Fruit fly (Drosophila melanogaster) whole organism, embryonic: Measurements from ENCODE around the gene Setx.

Experiments used
- B-H2 ChIP-seq: fragments of 200-800 bp; sonication (Bioruptor generic); optimal IDR thresholded peaks from 2 replicates; lab custom pipeline; 2018; ENCODE audit warnings: missing biosample characterization, mild to moderate bottlenecking, missing genetic modification characterization
- Bgb ChIP-seq: fragments of 200-800 bp; sonication (Bioruptor generic); IDR thresholded peaks from 2 replicates; pipeline ENCODE4 v1.3.6; 2022; ENCODE audit warnings: missing biosample characterization, missing genetic modification characterization; ENCODE audit not compliant: partially characterized antibody
- CG10209 ChIP-seq: fragments of 200-800 bp; sonication (Bioruptor generic); optimal IDR thresholded peaks from 3 replicates; lab custom pipeline; 2017; ENCODE audit warnings: missing biosample characterization, mild to moderate bottlenecking, missing genetic modification characterization, missing genetic modification reagents
- CG10274 ChIP-seq: fragments of 200-800 bp; sonication (Bioruptor generic); optimal IDR thresholded peaks from 3 replicates; lab custom pipeline; 2017; ENCODE audit warnings: missing biosample characterization, mild to moderate bottlenecking, missing genetic modification characterization
- CG11723 ChIP-seq: fragments of 200-800 bp; sonication (Bioruptor generic); optimal IDR thresholded peaks from 2 replicates; lab custom pipeline; 2017; ENCODE audit warnings: missing biosample characterization, mild to moderate bottlenecking, missing genetic modification characterization
- CG12104 ChIP-seq: fragments of 200-800 bp; sonication (Bioruptor generic); optimal IDR thresholded peaks from 3 replicates; lab custom pipeline; 2016; ENCODE audit warnings: missing biosample characterization, missing genetic modification characterization
- CG14965 ChIP-seq: fragments of 200-800 bp; sonication (Bioruptor generic); optimal IDR thresholded peaks from 2 replicates; lab custom pipeline; 2016; ENCODE audit warnings: missing biosample characterization, missing genetic modification characterization, borderline replicate concordance
- CG1529 ChIP-seq: fragments of 200-800 bp; sonication (Bioruptor generic); optimal IDR thresholded peaks from 3 replicates; lab custom pipeline; 2018; ENCODE audit warnings: missing biosample characterization, missing genetic modification characterization
- CG1603 ChIP-seq: fragments of 200-800 bp; sonication (Bioruptor generic); optimal IDR thresholded peaks from 2 replicates; lab custom pipeline; 2019; ENCODE audit warnings: missing biosample characterization, mild to moderate bottlenecking, missing genetic modification characterization, moderate library complexity
- CG17359 ChIP-seq: fragments of 200-800 bp; sonication (Bioruptor generic); optimal IDR thresholded peaks from 3 replicates; lab custom pipeline; 2018; ENCODE audit warnings: missing biosample characterization, mild to moderate bottlenecking, missing genetic modification characterization, moderate library complexity
- CG17612 ChIP-seq: fragments of 200-800 bp; sonication (Bioruptor generic); IDR thresholded peaks from 2 replicates; pipeline ENCODE4 v1.3.6; 2022; ENCODE audit warnings: missing biosample characterization, missing genetic modification characterization
- CG17802 ChIP-seq: fragments of 200-800 bp; sonication (Bioruptor generic); optimal IDR thresholded peaks from 2 replicates; lab custom pipeline; 2018; ENCODE audit warnings: missing biosample characterization, mild to moderate bottlenecking, missing genetic modification characterization, moderate library complexity
- CG17912 ChIP-seq: fragments of 200-800 bp; sonication (Bioruptor generic); optimal IDR thresholded peaks from 2 replicates; lab custom pipeline; 2018; ENCODE audit warnings: missing biosample characterization, mild to moderate bottlenecking, missing genetic modification characterization
- CG3065 ChIP-seq: fragments of 200-800 bp; sonication (Bioruptor generic); optimal IDR thresholded peaks from 2 replicates; lab custom pipeline; 2016; ENCODE audit warnings: missing biosample characterization, missing genetic modification characterization
- CG32532 ChIP-seq: fragments of 200-800 bp; sonication (Bioruptor generic); IDR thresholded peaks from 2 replicates; pipeline ENCODE4 v1.3.6; 2022; ENCODE audit warnings: missing biosample characterization, missing genetic modification characterization
- CG33557 ChIP-seq: fragments of 200-800 bp; sonication (Bioruptor generic); optimal IDR thresholded peaks from 2 replicates; lab custom pipeline; 2019; ENCODE audit warnings: missing biosample characterization, mild to moderate bottlenecking, missing genetic modification characterization, moderate library complexity
- CG43689 ChIP-seq: fragments of 200-800 bp; sonication (Bioruptor generic); IDR thresholded peaks from 2 replicates; pipeline ENCODE4 v1.3.6; 2022; ENCODE audit warnings: missing biosample characterization, missing genetic modification characterization
- CG4707 ChIP-seq: fragments of 200-800 bp; sonication (Bioruptor generic); optimal IDR thresholded peaks from 2 replicates; lab custom pipeline; 2018; ENCODE audit warnings: missing biosample characterization, mild to moderate bottlenecking, missing genetic modification characterization, moderate library complexity
- CG5180 ChIP-seq: fragments of 200-800 bp; sonication (Bioruptor generic); optimal IDR thresholded peaks from 3 replicates; lab custom pipeline; 2017; ENCODE audit warnings: missing biosample characterization, missing genetic modification characterization, mild to moderate bottlenecking, moderate library complexity, missing genetic modification reagents
- CG5245 ChIP-seq: fragments of 200-800 bp; sonication (Bioruptor generic); optimal IDR thresholded peaks from 3 replicates; lab custom pipeline; 2016; ENCODE audit warnings: missing biosample characterization, missing genetic modification characterization
- CG7357 ChIP-seq: fragments of 200-800 bp; sonication (Bioruptor generic); IDR thresholded peaks from 3 replicates; pipeline ENCODE4 v1.3.6; 2022; ENCODE audit warnings: missing biosample characterization, missing genetic modification characterization
- CG7839 ChIP-seq: fragments of 200-800 bp; sonication (Bioruptor generic); optimal IDR thresholded peaks from 3 replicates; lab custom pipeline; 2018; ENCODE audit warnings: missing biosample characterization, mild to moderate bottlenecking, missing genetic modification characterization, moderate library complexity
- CG8089 ChIP-seq: fragments of 200-800 bp; sonication (Bioruptor generic); optimal IDR thresholded peaks from 3 replicates; lab custom pipeline; 2016; ENCODE audit warnings: missing biosample characterization, missing genetic modification characterization
- CG9215 ChIP-seq: fragments of 200-800 bp; sonication (Bioruptor generic); IDR thresholded peaks from 2 replicates; pipeline ENCODE4 v1.3.6; 2022; ENCODE audit warnings: missing biosample characterization, missing genetic modification characterization
- CG9932 ChIP-seq: fragments of 200-800 bp; sonication (Bioruptor generic); IDR thresholded peaks from 2 replicates; pipeline ENCODE4 v1.3.6; 2022; ENCODE audit warnings: missing biosample characterization, missing genetic modification characterization
- Dek ChIP-seq: fragments of 200-800 bp; sonication (Bioruptor generic); optimal IDR thresholded peaks from 3 replicates; lab custom pipeline; 2019; ENCODE audit warnings: missing biosample characterization, mild to moderate bottlenecking, missing genetic modification characterization, moderate library complexity
- Ets65A ChIP-seq: fragments of 200-800 bp; sonication (Bioruptor generic); peaks from one replicate; lab custom pipeline; 2016; ENCODE audit warnings: missing biosample characterization, missing genetic modification characterization
- Gsc ChIP-seq: fragments of 200-800 bp; sonication (Bioruptor generic); IDR thresholded peaks from 2 replicates; pipeline ENCODE4 v1.3.6; 2022; ENCODE audit warnings: missing biosample characterization, missing genetic modification characterization
- Lim3 ChIP-seq: fragments of 200-800 bp; sonication (Bioruptor generic); IDR thresholded peaks from 2 replicates; pipeline ENCODE4 v1.3.6; 2022; ENCODE audit warnings: missing biosample characterization, missing genetic modification characterization
- Max ChIP-seq: fragments of 200-800 bp; sonication (Bioruptor generic); optimal IDR thresholded peaks from 2 replicates; lab custom pipeline; 2016; ENCODE audit warnings: missing biosample characterization, mild to moderate bottlenecking, missing genetic modification characterization
- Med ChIP-seq: fragments of 200-800 bp; sonication (Bioruptor generic); peaks from one replicate; lab custom pipeline; 2016; ENCODE audit warnings: missing biosample characterization, missing genetic modification characterization, mild to moderate bottlenecking, inconsistent platforms, moderate library complexity
- Pdp1 ChIP-seq, 2 experiments: fragments of 200-800 bp; sonication (Bioruptor generic); optimal IDR thresholded peaks; 3 replicates each; lab custom pipeline; 2016; ENCODE audit warnings: missing biosample characterization in 2 of 2, missing genetic modification characterization in 2 of 2, mild to moderate bottlenecking in 1 of 2, moderate library complexity in 1 of 2
- Rfx ChIP-seq: fragments of 200-800 bp; sonication (Bioruptor generic); IDR thresholded peaks from 2 replicates; pipeline ENCODE4 v1.3.6; 2022; ENCODE audit warnings: missing biosample characterization, missing genetic modification characterization
- Sox102F ChIP-seq: fragments of 200-800 bp; sonication (Bioruptor generic); optimal IDR thresholded peaks from 2 replicates; lab custom pipeline; 2018; ENCODE audit warnings: missing biosample characterization, mild to moderate bottlenecking, missing genetic modification characterization, moderate library complexity
- amos ChIP-seq: fragments of 200-800 bp; sonication (Bioruptor generic); IDR thresholded peaks from 2 replicates; pipeline ENCODE4 v1.3.6; 2022; ENCODE audit warnings: missing biosample characterization, missing genetic modification characterization; ENCODE audit not compliant: partially characterized antibody
- az2 ChIP-seq: fragments of 200-800 bp; sonication (Bioruptor generic); optimal IDR thresholded peaks from 3 replicates; lab custom pipeline; 2016; ENCODE audit warnings: missing biosample characterization, missing genetic modification characterization
- chm ChIP-seq: fragments of 200-800 bp; sonication (Bioruptor generic); IDR thresholded peaks from 2 replicates; pipeline ENCODE4 v1.3.6; 2022; ENCODE audit warnings: missing biosample characterization, missing genetic modification characterization
- croc ChIP-seq: fragments of 200-800 bp; sonication (Bioruptor generic); conservative IDR thresholded peaks from 3 replicates; pipeline ENCODE4 v1.3.6; 2022; ENCODE audit warnings: missing biosample characterization, missing genetic modification characterization
- dysf ChIP-seq: fragments of 200-800 bp; sonication (Bioruptor generic); IDR thresholded peaks from 3 replicates; pipeline ENCODE4 v1.3.6; 2022; ENCODE audit warnings: missing biosample characterization, missing genetic modification characterization
- eve ChIP-seq, 2 experiments: fragments of >200 bp; optimal IDR thresholded peaks; 2 replicates each; lab custom pipeline; 2017; ENCODE audit warnings: missing biosample characterization in 2 of 2, missing genetic modification characterization in 2 of 2
- gt ChIP-seq: fragments of 200-800 bp; sonication (Bioruptor generic); IDR thresholded peaks from 2 replicates; pipeline ENCODE4 v1.3.6; 2022; ENCODE audit warnings: missing biosample characterization, missing genetic modification characterization
- lola ChIP-seq, 3 experiments: fragments of >200 bp in 2 of 3; fragments of 200-800 bp in 1 of 3; sonication (Bioruptor generic) in 1 of 3; optimal IDR thresholded peaks; 2 replicates each; lab custom pipeline; 2017 to 2019; ENCODE audit warnings: missing biosample characterization in 3 of 3, missing genetic modification characterization in 3 of 3, mild to moderate bottlenecking in 1 of 3, moderate library complexity in 1 of 3
- pho ChIP-seq: fragments of 200-800 bp; sonication (Bioruptor generic); optimal IDR thresholded peaks from 2 replicates; lab custom pipeline; 2016; ENCODE audit warnings: missing biosample characterization, missing genetic modification characterization
- ro ChIP-seq: fragments of 200-800 bp; sonication (Bioruptor generic); IDR thresholded peaks from 2 replicates; pipeline ENCODE4 v1.3.6; 2022; ENCODE audit warnings: missing biosample characterization, missing genetic modification characterization
- run ChIP-seq: fragments of 200-800 bp; sonication (Bioruptor generic); optimal IDR thresholded peaks from 3 replicates; lab custom pipeline; 2018; ENCODE audit warnings: missing biosample characterization, mild to moderate bottlenecking, missing genetic modification characterization
- salm ChIP-seq: fragments of 200-800 bp; sonication (Bioruptor generic); optimal IDR thresholded peaks from 2 replicates; lab custom pipeline; 2018; ENCODE audit warnings: missing biosample characterization, mild to moderate bottlenecking, missing genetic modification characterization
- slp2 ChIP-seq: fragments of 200-800 bp; sonication (Bioruptor generic); optimal IDR thresholded peaks from 2 replicates; lab custom pipeline; 2016; ENCODE audit warnings: missing biosample characterization, missing genetic modification characterization
- tio ChIP-seq: fragments of 200-800 bp; sonication (Bioruptor generic); optimal IDR thresholded peaks from 2 replicates; lab custom pipeline; 2017; ENCODE audit warnings: missing biosample characterization, missing genetic modification characterization, inconsistent platforms
- tna ChIP-seq: fragments of 200-800 bp; sonication (Bioruptor generic); IDR thresholded peaks from 2 replicates; pipeline ENCODE4 v1.3.6; 2022; ENCODE audit warnings: missing biosample characterization, missing genetic modification characterization; ENCODE audit not compliant: partially characterized antibody
- toy ChIP-seq: fragments of 200-800 bp; sonication (Bioruptor generic); IDR thresholded peaks from 2 replicates; pipeline ENCODE4 v1.3.6; 2022; ENCODE audit warnings: missing biosample characterization, missing genetic modification characterization
- zen ChIP-seq: fragments of 200-800 bp; sonication (Bioruptor generic); optimal IDR thresholded peaks from 3 replicates; lab custom pipeline; 2018; ENCODE audit warnings: missing biosample characterization, mild to moderate bottlenecking, missing genetic modification characterization, moderate library complexity

Gene Setx

DNA sequence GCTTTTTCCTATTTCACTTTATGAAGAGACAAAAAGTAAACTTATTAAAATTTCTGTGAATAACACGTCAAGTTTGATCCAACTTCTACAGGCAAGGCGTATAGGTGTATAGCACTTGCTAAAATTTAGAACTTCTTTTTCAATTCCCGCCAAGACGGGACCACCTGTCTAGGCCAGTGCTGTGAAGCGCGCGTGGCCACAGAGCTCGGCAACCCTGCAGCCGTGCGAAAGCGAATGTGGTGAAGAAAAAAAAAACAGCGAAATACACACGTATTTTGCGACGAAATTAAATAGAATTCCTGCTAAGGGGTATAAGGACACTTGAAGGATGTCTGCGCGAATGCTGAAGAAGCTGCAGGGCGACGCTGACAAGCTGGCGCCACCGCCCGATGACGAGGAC, 27.1 kb downstream of the Setx start, which contains the start of gene Nulp1 (continued):
- TF ChIP-seq CG5180 (GFP tag; lab: Kevin White, UChicago) = no peak
- TF ChIP-seq Bgb = peak; percentile 52
- TF ChIP-seq CG9215 = no peak
- TF ChIP-seq CG17359 (tag; lab: Kevin White, UChicago) = peak; percentile 64
- no peak for TF ChIP-seq CG5245 (GFP tag; lab: Kevin White, UChicago)
- TF ChIP-seq amos = peak; percentile 16; the same call in 1 of the 2 replicates
- no peak for TF ChIP-seq CG7357 (GFP tag; lab: Robert Waterston, UW)
- TF ChIP-seq tio = no peak
- TF ChIP-seq Max (GFP tag; lab: Kevin White, UChicago) = peak; percentile 37
- no peak for TF ChIP-seq CG32532 (GFP tag; lab: Robert Waterston, UW)
- TF ChIP-seq chm (GFP tag; lab: Robert Waterston, UW) = no peak
- no peak for TF ChIP-seq salm (tag; lab: Kevin White, UChicago)
- no peak for TF ChIP-seq Gsc
- no peak for TF ChIP-seq ro
- no peak for TF ChIP-seq toy (GFP tag; lab: Robert Waterston, UW)
- TF ChIP-seq az2 (GFP tag; lab: Kevin White, UChicago) = no peak
- TF ChIP-seq Med (GFP tag; lab: Kevin White, UChicago) = peak; percentile 89
- peak in 1 of 2 experiments; percentile 13 for TF ChIP-seq Pdp1 (GFP tag; optimal IDR thresholded peaks at IDR 0.05; lab: Kevin White, UChicago)
- TF ChIP-seq tna = no peak
- no peak for TF ChIP-seq eve (GFP tag; optimal IDR thresholded peaks at IDR 0.05; lab: Kevin White, UChicago)
- no peak for TF ChIP-seq zen (tag; lab: Kevin White, UChicago)
- no peak for TF ChIP-seq CG12104 (GFP tag; lab: Kevin White, UChicago)
- TF ChIP-seq CG17912 (GFP tag; lab: Kevin White, UChicago) = no peak
- no peak for TF ChIP-seq Lim3 (GFP tag; lab: Robert Waterston, UW)
- TF ChIP-seq Ets65A (GFP tag; lab: Kevin White, UChicago) = peak; percentile 94
- TF ChIP-seq CG8089 (GFP tag; lab: Kevin White, UChicago) = no peak
- TF ChIP-seq CG4707 (GFP tag; lab: Kevin White, UChicago) = no peak
- no peak for TF ChIP-seq Sox102F (GFP tag; lab: Kevin White, UChicago)
- TF ChIP-seq CG11723 (GFP tag; lab: Kevin White, UChicago) = no peak
- TF ChIP-seq CG14965 (GFP tag; lab: Kevin White, UChicago) = no peak
- TF ChIP-seq CG1603 (tag; lab: Kevin White, UChicago) = peak; percentile 58
- no peak for TF ChIP-seq CG10209
- no peak for TF ChIP-seq croc (GFP tag; lab: Robert Waterston, UW)
- TF ChIP-seq run (tag; lab: Kevin White, UChicago) = no peak
- no peak for TF ChIP-seq B-H2 (GFP tag; lab: Kevin White, UChicago)
- TF ChIP-seq CG3065 (GFP tag; lab: Kevin White, UChicago) = no peak
- no peak for TF ChIP-seq slp2 (GFP tag; lab: Kevin White, UChicago)
- no peak for TF ChIP-seq dysf (GFP tag; lab: Robert Waterston, UW)
- TF ChIP-seq CG43689 (GFP tag; lab: Robert Waterston, UW) = no peak
- no peak for TF ChIP-seq CG7839 (tag; lab: Kevin White, UChicago)
- no peak for TF ChIP-seq gt
- TF ChIP-seq lola (GFP tag; optimal IDR thresholded peaks at IDR 0.05; lab: Kevin White, UChicago) = no peak
- no peak for TF ChIP-seq Dek (tag; lab: Kevin White, UChicago)
- TF ChIP-seq Rfx = peak; percentile 69
- TF ChIP-seq CG17802 (tag; lab: Kevin White, UChicago) = no peak
- TF ChIP-seq CG17612 (GFP tag; lab: Robert Waterston, UW) = no peak
- no peak for TF ChIP-seq CG1529 (GFP tag; lab: Kevin White, UChicago)
- TF ChIP-seq CG9932 (GFP tag; lab: Robert Waterston, UW) = peak; percentile 50
- TF ChIP-seq CG33557 (GFP tag; lab: Kevin White, UChicago) = no peak
- no peak for TF ChIP-seq pho (GFP tag; lab: Kevin White, UChicago)
- no peak for TF ChIP-seq CG10274 (GFP tag; lab: Kevin White, UChicago)
